Worm (Caenorhabditis elegans) whole organism, mixed stage, embryonic: ENCODE data around the gene cyld-1.

Experiments
- M03D4.4 ChIP-seq: sonication (generic microtip); optimal IDR thresholded peaks from 2 replicates; lab custom pipeline; 2017; ENCODE audit warnings: mild to moderate bottlenecking, missing genetic modification characterization, missing compliant biosample characterization
- bed-3 ChIP-seq: fragments of 200-800 bp; sonication (Bioruptor generic); optimal IDR thresholded peaks from 3 replicates; lab custom pipeline; 2018; ENCODE audit warnings: mild to moderate bottlenecking, missing genetic modification characterization, moderate library complexity, missing compliant biosample characterization
- ceh-43 ChIP-seq: fragments of 200-800 bp; sonication (Bioruptor generic); optimal IDR thresholded peaks from 2 replicates; lab custom pipeline; 2018; ENCODE audit warnings: mild to moderate bottlenecking, missing genetic modification characterization, moderate library complexity, missing compliant biosample characterization
- ceh-83 ChIP-seq: fragments of 200-800 bp; sonication (Bioruptor generic); optimal IDR thresholded peaks from 2 replicates; lab custom pipeline; 2018; ENCODE audit warnings: mild to moderate bottlenecking, missing genetic modification characterization, missing compliant biosample characterization
- ces-1 ChIP-seq: fragments of 150-350 bp; optimal IDR thresholded peaks from 2 replicates; lab custom pipeline; 2014; ENCODE audit warnings: missing biosample characterization, missing genetic modification reagents, missing genetic modification characterization
- cnd-1 ChIP-seq: fragments of 200-800 bp; sonication (Bioruptor generic); optimal IDR thresholded peaks from 2 replicates; lab custom pipeline; 2018; ENCODE audit warnings: mild to moderate bottlenecking, missing genetic modification characterization, missing compliant biosample characterization
- drap-1 ChIP-seq: fragments of 200-800 bp; sonication (Bioruptor generic); optimal IDR thresholded peaks from 3 replicates; lab custom pipeline; 2018; ENCODE audit warnings: mild to moderate bottlenecking, missing genetic modification characterization, missing compliant biosample characterization
- elt-1 ChIP-seq: sonication (generic microtip); optimal IDR thresholded peaks from 2 replicates; lab custom pipeline; 2017; ENCODE audit warnings: missing genetic modification characterization, mild to moderate bottlenecking, missing compliant biosample characterization, antibody characterized with exemption, moderate library complexity, borderline replicate concordance; ENCODE audit not compliant: insufficient read depth
- elt-3 ChIP-seq: fragments of 150-350 bp; optimal IDR thresholded peaks from 2 replicates; lab custom pipeline; 2014; ENCODE audit warnings: missing biosample characterization, missing genetic modification characterization
- flh-1 ChIP-seq: fragments of 200-800 bp; sonication (Bioruptor generic); optimal IDR thresholded peaks from 2 replicates; lab custom pipeline; 2018; ENCODE audit warnings: mild to moderate bottlenecking, missing genetic modification characterization, moderate library complexity, missing compliant biosample characterization
- ham-2 ChIP-seq: fragments of 200-800 bp; sonication (Bioruptor generic); optimal IDR thresholded peaks from 2 replicates; lab custom pipeline; 2018; ENCODE audit warnings: mild to moderate bottlenecking, missing genetic modification characterization, missing compliant biosample characterization
- hlh-1 ChIP-seq: fragments of 150-350 bp; optimal IDR thresholded peaks from 2 replicates; lab custom pipeline; 2014; ENCODE audit warnings: missing biosample characterization, missing genetic modification reagents, missing genetic modification characterization
- lin-13 ChIP-seq: fragments of 150-350 bp; optimal IDR thresholded peaks from 2 replicates; lab custom pipeline; 2014; ENCODE audit warnings: missing biosample characterization, missing genetic modification characterization
- lin-32 ChIP-seq: fragments of 200-800 bp; sonication (Bioruptor generic); optimal IDR thresholded peaks from 2 replicates; lab custom pipeline; 2018; ENCODE audit warnings: mild to moderate bottlenecking, missing genetic modification characterization, missing compliant biosample characterization
- lsy-2 ChIP-seq: fragments of 150-350 bp; optimal IDR thresholded peaks from 2 replicates; lab custom pipeline; 2014; ENCODE audit warnings: missing biosample characterization, missing genetic modification characterization
- mab-5 ChIP-seq: fragments of 150-350 bp; optimal IDR thresholded peaks from 2 replicates; lab custom pipeline; 2014; ENCODE audit warnings: missing biosample characterization, missing genetic modification characterization
- mls-2 ChIP-seq: sonication (generic microtip); optimal IDR thresholded peaks from 2 replicates; lab custom pipeline; 2016; ENCODE audit warnings: mild to moderate bottlenecking, missing genetic modification characterization, moderate library complexity, missing compliant biosample characterization
- nhr-12 ChIP-seq: fragments of 150-350 bp; optimal IDR thresholded peaks from 2 replicates; lab custom pipeline; 2014; ENCODE audit warnings: missing biosample characterization, missing genetic modification characterization
- nhr-2 ChIP-seq: fragments of 150-350 bp; optimal IDR thresholded peaks from 2 replicates; lab custom pipeline; 2014; ENCODE audit warnings: missing biosample characterization, missing genetic modification characterization
- nhr-28 ChIP-seq: fragments of 150-350 bp; optimal IDR thresholded peaks from 2 replicates; lab custom pipeline; 2014; ENCODE audit warnings: missing biosample characterization, missing genetic modification characterization
- pha-4 ChIP-seq: fragments of 150-350 bp; optimal IDR thresholded peaks from 2 replicates; lab custom pipeline; 2018; ENCODE audit warnings: missing biosample characterization, missing genetic modification reagents, missing genetic modification characterization
- sem-2 ChIP-seq: fragments of 200-800 bp; sonication (Bioruptor generic); optimal IDR thresholded peaks from 2 replicates; lab custom pipeline; 2018; ENCODE audit warnings: mild to moderate bottlenecking, missing genetic modification characterization, missing compliant biosample characterization
- snpc-4 ChIP-seq: fragments of 150-350 bp; optimal IDR thresholded peaks from 2 replicates; lab custom pipeline; 2014; ENCODE audit warnings: missing biosample characterization, missing genetic modification characterization
- sptf-1 ChIP-seq: sonication (generic microtip); optimal IDR thresholded peaks from 2 replicates; lab custom pipeline; 2017; ENCODE audit warnings: mild to moderate bottlenecking, missing genetic modification characterization, moderate library complexity, missing compliant biosample characterization
- tbx-8 ChIP-seq: fragments of 200-800 bp; sonication (Bioruptor generic); optimal IDR thresholded peaks from 2 replicates; lab custom pipeline; 2018; ENCODE audit warnings: mild to moderate bottlenecking, missing genetic modification characterization, moderate library complexity, missing compliant biosample characterization
- unc-120 ChIP-seq: sonication (generic microtip); optimal IDR thresholded peaks from 2 replicates; lab custom pipeline; 2017; ENCODE audit warnings: missing genetic modification characterization, missing compliant biosample characterization; ENCODE audit not compliant: poor library complexity, severe bottlenecking
- unc-39 ChIP-seq: fragments of 150-350 bp; optimal IDR thresholded peaks from 2 replicates; lab custom pipeline; 2014; ENCODE audit warnings: missing biosample characterization, missing genetic modification characterization
- unc-62 ChIP-seq: fragments of 150-350 bp; optimal IDR thresholded peaks from 2 replicates; lab custom pipeline; 2014; ENCODE audit warnings: missing biosample characterization, missing genetic modification reagents, missing genetic modification characterization
- ztf-11 ChIP-seq: fragments of 150-350 bp; optimal IDR thresholded peaks from 2 replicates; lab custom pipeline; 2014; ENCODE audit warnings: missing biosample characterization, missing genetic modification characterization

cyld-1 gene

DNA sequence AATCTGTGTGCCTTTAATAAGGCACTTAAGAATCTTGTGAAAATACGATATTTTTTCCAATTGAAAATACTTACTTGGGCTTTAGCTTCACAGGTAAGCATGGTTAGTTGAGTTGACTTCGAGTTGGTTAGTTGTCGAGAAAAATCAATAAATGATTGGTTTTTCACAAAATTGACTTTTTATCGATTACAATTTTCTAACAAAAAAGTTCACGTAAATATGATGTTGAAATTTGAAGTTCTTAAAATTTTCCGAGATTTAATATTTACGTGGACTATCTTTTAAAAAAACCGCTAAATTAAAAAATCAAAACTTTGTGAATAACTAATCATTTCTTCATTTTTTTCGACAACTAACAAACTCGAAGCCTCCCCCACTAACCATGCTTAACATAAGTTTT is 10.3 kb upstream of the cyld-1 start, which contains the start of gene F40F12.3:
TSS of gene F40F12.3 (minus strand) at position 101 of the 400 bp plus-strand sequence.
- TF ChIP-seq unc-62 (no peak), nhr-28 (tag; lab: Kevin White, UChicago) (no peak), ceh-43 (GFP tag; lab: Kevin White, UChicago) (no peak), sem-2 (no peak), nhr-12 (tag; lab: Kevin White, UChicago) (no peak), pha-4 (tag; lab: Kevin White, UChicago) (no peak), elt-3 (tag; lab: Kevin White, UChicago) (no peak), ceh-83 (GFP tag; lab: Kevin White, UChicago) (no peak), ztf-11 (tag; lab: Kevin White, UChicago) (no peak), cnd-1 (tag; lab: Kevin White, UChicago) (no peak), lin-13 (tag; lab: Kevin White, UChicago) (no peak), tbx-8 (GFP tag; lab: Kevin White, UChicago) (no peak)

ce11 chrIII:9913722-9914121 is 3.3 kb upstream of the cyld-1 start, which contains the start of gene cbp-3:
TSS of gene cbp-3 (plus strand) at chrIII:9913993.
- TF ChIP-seq cnd-1 (tag; lab: Kevin White, UChicago) = no peak
- TF ChIP-seq hlh-1 (tag; lab: Kevin White, UChicago) = no peak
- TF ChIP-seq mls-2 (tag; lab: Kevin White, UChicago) = no peak
- TF ChIP-seq ces-1 (GFP tag; lab: Kevin White, UChicago) = no peak
- no peak for TF ChIP-seq snpc-4
- TF ChIP-seq drap-1 (GFP tag; lab: Kevin White, UChicago) = no peak
- no peak for TF ChIP-seq ztf-11 (tag; lab: Kevin White, UChicago)
- TF ChIP-seq elt-3 (tag; lab: Kevin White, UChicago) = no peak
- TF ChIP-seq ceh-83 (GFP tag; lab: Kevin White, UChicago) = no peak
- TF ChIP-seq sptf-1 (tag; lab: Kevin White, UChicago) = no peak
- no peak for TF ChIP-seq M03D4.4 (tag; lab: Kevin White, UChicago)
- no peak for TF ChIP-seq lin-32 (GFP tag; lab: Kevin White, UChicago)
- no peak for TF ChIP-seq mab-5 (tag; lab: Kevin White, UChicago)
- no peak for TF ChIP-seq unc-120 (tag; lab: Kevin White, UChicago)
- no peak for TF ChIP-seq pha-4 (tag; lab: Kevin White, UChicago)
- TF ChIP-seq nhr-2 (tag; lab: Kevin White, UChicago) = no peak
- no peak for TF ChIP-seq ham-2
- no peak for TF ChIP-seq lsy-2
- no peak for TF ChIP-seq ceh-43 (GFP tag; lab: Kevin White, UChicago)
- TF ChIP-seq elt-1 (tag; lab: Kevin White, UChicago) = no peak

ce11 chrIII:9912998-9913397 is 2.5 kb upstream of the cyld-1 start:
- TF ChIP-seq sptf-1 (tag; lab: Kevin White, UChicago) (no peak), nhr-28 (tag; lab: Kevin White, UChicago) (no peak)

ce11 chrIII:9912501-9912900 is 2.0 kb upstream of the cyld-1 start:
- TF ChIP-seq sem-2 (no peak), lsy-2 (no peak), cnd-1 (tag; lab: Kevin White, UChicago) (no peak), unc-39 (tag; lab: Kevin White, UChicago) (no peak), sptf-1 (tag; lab: Kevin White, UChicago) (no peak)

ce11 chrIII:9908769-9909168 is 1.7 kb downstream of the cyld-1 start:
- TF ChIP-seq snpc-4 = no peak
- no peak for TF ChIP-seq unc-120 (tag; lab: Kevin White, UChicago)
- TF ChIP-seq ztf-11 (tag; lab: Kevin White, UChicago) = no peak
- TF ChIP-seq bed-3 (GFP tag; lab: Kevin White, UChicago) = no peak
- no peak for TF ChIP-seq nhr-2 (tag; lab: Kevin White, UChicago)
- no peak for TF ChIP-seq sptf-1 (tag; lab: Kevin White, UChicago)
- TF ChIP-seq elt-3 (tag; lab: Kevin White, UChicago) = no peak
- TF ChIP-seq pha-4 (tag; lab: Kevin White, UChicago) = no peak
- TF ChIP-seq flh-1 (GFP tag; lab: Kevin White, UChicago) = no peak
